Worm (Caenorhabditis elegans) whole organism, mixed stage, embryonic: ENCODE results near the gene swd-2.2.

Experiments
- M03D4.4 ChIP-seq: sonication (generic microtip); optimal IDR thresholded peaks from 2 replicates; lab custom pipeline; 2017; ENCODE audit warnings: mild to moderate bottlenecking, missing genetic modification characterization, missing compliant biosample characterization
- bed-3 ChIP-seq: fragments of 200-800 bp; sonication (Bioruptor generic); optimal IDR thresholded peaks from 3 replicates; lab custom pipeline; 2018; ENCODE audit warnings: mild to moderate bottlenecking, missing genetic modification characterization, moderate library complexity, missing compliant biosample characterization
- blmp-1 ChIP-seq: fragments of 150-350 bp; optimal IDR thresholded peaks from 2 replicates; lab custom pipeline; 2014; ENCODE audit warnings: missing biosample characterization, missing genetic modification characterization
- ceh-39 ChIP-seq: fragments of 150-350 bp; optimal IDR thresholded peaks from 2 replicates; lab custom pipeline; 2014; ENCODE audit warnings: missing biosample characterization, missing genetic modification characterization
- ceh-43 ChIP-seq: fragments of 200-800 bp; sonication (Bioruptor generic); optimal IDR thresholded peaks from 2 replicates; lab custom pipeline; 2018; ENCODE audit warnings: mild to moderate bottlenecking, missing genetic modification characterization, moderate library complexity, missing compliant biosample characterization
- ceh-83 ChIP-seq: fragments of 200-800 bp; sonication (Bioruptor generic); optimal IDR thresholded peaks from 2 replicates; lab custom pipeline; 2018; ENCODE audit warnings: mild to moderate bottlenecking, missing genetic modification characterization, missing compliant biosample characterization
- ces-1 ChIP-seq: fragments of 150-350 bp; optimal IDR thresholded peaks from 2 replicates; lab custom pipeline; 2014; ENCODE audit warnings: missing biosample characterization, missing genetic modification reagents, missing genetic modification characterization
- cnd-1 ChIP-seq: fragments of 200-800 bp; sonication (Bioruptor generic); optimal IDR thresholded peaks from 2 replicates; lab custom pipeline; 2018; ENCODE audit warnings: mild to moderate bottlenecking, missing genetic modification characterization, missing compliant biosample characterization
- drap-1 ChIP-seq: fragments of 200-800 bp; sonication (Bioruptor generic); optimal IDR thresholded peaks from 3 replicates; lab custom pipeline; 2018; ENCODE audit warnings: mild to moderate bottlenecking, missing genetic modification characterization, missing compliant biosample characterization
- elt-1 ChIP-seq: sonication (generic microtip); optimal IDR thresholded peaks from 2 replicates; lab custom pipeline; 2017; ENCODE audit warnings: missing genetic modification characterization, mild to moderate bottlenecking, missing compliant biosample characterization, antibody characterized with exemption, moderate library complexity, borderline replicate concordance; ENCODE audit not compliant: insufficient read depth
- elt-3 ChIP-seq: fragments of 150-350 bp; optimal IDR thresholded peaks from 2 replicates; lab custom pipeline; 2014; ENCODE audit warnings: missing biosample characterization, missing genetic modification characterization
- flh-1 ChIP-seq: fragments of 200-800 bp; sonication (Bioruptor generic); optimal IDR thresholded peaks from 2 replicates; lab custom pipeline; 2018; ENCODE audit warnings: mild to moderate bottlenecking, missing genetic modification characterization, moderate library complexity, missing compliant biosample characterization
- ham-2 ChIP-seq: fragments of 200-800 bp; sonication (Bioruptor generic); optimal IDR thresholded peaks from 2 replicates; lab custom pipeline; 2018; ENCODE audit warnings: mild to moderate bottlenecking, missing genetic modification characterization, missing compliant biosample characterization
- hlh-1 ChIP-seq: fragments of 150-350 bp; optimal IDR thresholded peaks from 2 replicates; lab custom pipeline; 2014; ENCODE audit warnings: missing biosample characterization, missing genetic modification reagents, missing genetic modification characterization
- lin-13 ChIP-seq: fragments of 150-350 bp; optimal IDR thresholded peaks from 2 replicates; lab custom pipeline; 2014; ENCODE audit warnings: missing biosample characterization, missing genetic modification characterization
- lin-32 ChIP-seq: fragments of 200-800 bp; sonication (Bioruptor generic); optimal IDR thresholded peaks from 2 replicates; lab custom pipeline; 2018; ENCODE audit warnings: mild to moderate bottlenecking, missing genetic modification characterization, missing compliant biosample characterization
- lsy-2 ChIP-seq: fragments of 150-350 bp; optimal IDR thresholded peaks from 2 replicates; lab custom pipeline; 2014; ENCODE audit warnings: missing biosample characterization, missing genetic modification characterization
- mab-5 ChIP-seq: fragments of 150-350 bp; optimal IDR thresholded peaks from 2 replicates; lab custom pipeline; 2014; ENCODE audit warnings: missing biosample characterization, missing genetic modification characterization
- mep-1 ChIP-seq: fragments of 150-350 bp; optimal IDR thresholded peaks from 2 replicates; lab custom pipeline; 2017; ENCODE audit warnings: missing biosample characterization, missing genetic modification reagents, missing genetic modification characterization, inconsistent platforms
- mls-2 ChIP-seq: sonication (generic microtip); optimal IDR thresholded peaks from 2 replicates; lab custom pipeline; 2016; ENCODE audit warnings: mild to moderate bottlenecking, missing genetic modification characterization, moderate library complexity, missing compliant biosample characterization
- nhr-12 ChIP-seq: fragments of 150-350 bp; optimal IDR thresholded peaks from 2 replicates; lab custom pipeline; 2014; ENCODE audit warnings: missing biosample characterization, missing genetic modification characterization
- nhr-2 ChIP-seq: fragments of 150-350 bp; optimal IDR thresholded peaks from 2 replicates; lab custom pipeline; 2014; ENCODE audit warnings: missing biosample characterization, missing genetic modification characterization
- nhr-237 ChIP-seq: fragments of 150-350 bp; optimal IDR thresholded peaks from 2 replicates; lab custom pipeline; 2014; ENCODE audit warnings: missing biosample characterization, missing genetic modification characterization
- nhr-28 ChIP-seq: fragments of 150-350 bp; optimal IDR thresholded peaks from 2 replicates; lab custom pipeline; 2014; ENCODE audit warnings: missing biosample characterization, missing genetic modification characterization
- nhr-76 ChIP-seq: sonication (generic microtip); optimal IDR thresholded peaks from 2 replicates; lab custom pipeline; 2017; ENCODE audit warnings: missing biosample characterization, missing genetic modification characterization
- pha-4 ChIP-seq: fragments of 150-350 bp; optimal IDR thresholded peaks from 2 replicates; lab custom pipeline; 2018; ENCODE audit warnings: missing biosample characterization, missing genetic modification reagents, missing genetic modification characterization
- sem-2 ChIP-seq: fragments of 200-800 bp; sonication (Bioruptor generic); optimal IDR thresholded peaks from 2 replicates; lab custom pipeline; 2018; ENCODE audit warnings: mild to moderate bottlenecking, missing genetic modification characterization, missing compliant biosample characterization
- snpc-4 ChIP-seq: fragments of 150-350 bp; optimal IDR thresholded peaks from 2 replicates; lab custom pipeline; 2014; ENCODE audit warnings: missing biosample characterization, missing genetic modification characterization
- tbx-8 ChIP-seq: fragments of 200-800 bp; sonication (Bioruptor generic); optimal IDR thresholded peaks from 2 replicates; lab custom pipeline; 2018; ENCODE audit warnings: mild to moderate bottlenecking, missing genetic modification characterization, moderate library complexity, missing compliant biosample characterization
- unc-39 ChIP-seq: fragments of 150-350 bp; optimal IDR thresholded peaks from 2 replicates; lab custom pipeline; 2014; ENCODE audit warnings: missing biosample characterization, missing genetic modification characterization
- unc-62 ChIP-seq: fragments of 150-350 bp; optimal IDR thresholded peaks from 2 replicates; lab custom pipeline; 2014; ENCODE audit warnings: missing biosample characterization, missing genetic modification reagents, missing genetic modification characterization
- zip-8 ChIP-seq: fragments of 150-350 bp; optimal IDR thresholded peaks from 2 replicates; lab custom pipeline; 2014; ENCODE audit warnings: missing biosample characterization, missing genetic modification characterization
- ztf-11 ChIP-seq: fragments of 150-350 bp; optimal IDR thresholded peaks from 2 replicates; lab custom pipeline; 2014; ENCODE audit warnings: missing biosample characterization, missing genetic modification characterization

swd-2.2 gene

DNA sequence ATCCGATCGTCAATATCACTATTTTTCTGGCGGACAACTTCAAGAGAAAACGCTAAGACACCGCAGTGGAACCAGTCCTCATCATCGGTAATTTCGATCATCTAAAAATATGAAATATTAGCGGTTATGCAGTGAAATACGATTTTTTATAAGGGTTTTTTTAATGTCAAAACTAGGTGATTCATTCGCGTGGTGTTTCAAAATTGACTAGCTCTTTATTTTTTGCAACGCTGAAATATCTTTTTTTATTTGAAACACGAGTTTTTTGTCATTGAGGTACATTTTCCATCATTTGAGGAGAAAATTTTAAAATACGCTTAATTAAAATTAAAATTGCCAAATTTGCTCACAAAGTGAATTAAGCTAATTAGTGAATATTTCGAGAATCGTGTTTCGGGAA is 14.7 kb upstream of the swd-2.2 start, which contains the start of gene dsb-3:
TSS of gene dsb-3 (minus strand) at position 101 of the 400 bp plus-strand sequence.
- TF ChIP-seq mep-1 (tag; lab: Kevin White, UChicago): no peak
- TF ChIP-seq sem-2 (GFP tag; lab: Kevin White, UChicago): no peak
- no peak for TF ChIP-seq lin-13 (tag; lab: Kevin White, UChicago)
- TF ChIP-seq lsy-2 (tag; lab: Kevin White, UChicago): no peak
- no peak for TF ChIP-seq unc-62 (GFP tag; lab: Kevin White, UChicago)
- TF ChIP-seq, all 35 proteins: peak for 0

DNA sequence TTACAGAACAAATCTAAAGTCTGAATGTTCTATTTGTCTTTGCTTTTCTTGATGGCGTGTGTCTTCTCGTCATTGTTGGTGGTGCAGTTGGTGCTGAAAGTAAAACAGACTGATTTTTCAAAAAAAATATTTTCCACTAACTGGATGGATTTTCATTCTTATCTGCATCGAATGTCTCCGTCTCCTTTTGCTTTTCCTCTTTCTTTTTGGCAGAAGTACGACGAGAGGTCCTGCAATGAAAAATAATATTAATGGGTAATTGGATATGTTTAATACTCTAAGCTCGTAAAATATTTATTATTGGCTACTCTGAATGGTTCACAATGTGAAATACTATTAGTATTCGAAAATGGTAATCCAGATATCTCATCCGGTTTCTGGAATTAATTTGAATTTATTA is 14.1 kb upstream of the swd-2.2 start, which contains the start of gene del-7:
TSS of gene del-7 (plus strand) at position 301 of the 400 bp plus-strand sequence.
- TF ChIP-seq unc-62 (GFP tag; lab: Kevin White, UChicago): no peak
- no peak for TF ChIP-seq drap-1
- no peak for TF ChIP-seq tbx-8 (GFP tag; lab: Kevin White, UChicago)
- no peak for TF ChIP-seq M03D4.4 (tag; lab: Kevin White, UChicago)
- TF ChIP-seq zip-8 (tag; lab: Kevin White, UChicago): no peak
- TF ChIP-seq ztf-11: no peak
- no peak for TF ChIP-seq nhr-2 (tag; lab: Kevin White, UChicago)
- no peak for TF ChIP-seq mab-5 (tag; lab: Kevin White, UChicago)
- no peak for TF ChIP-seq lsy-2 (tag; lab: Kevin White, UChicago)
- no peak for TF ChIP-seq nhr-237 (tag; lab: Kevin White, UChicago)
- TF ChIP-seq unc-39 (tag; lab: Kevin White, UChicago): no peak
- no peak for TF ChIP-seq lin-32 (GFP tag; lab: Kevin White, UChicago)
- TF ChIP-seq lin-13 (tag; lab: Kevin White, UChicago): no peak
- no peak for TF ChIP-seq ceh-83 (GFP tag; lab: Kevin White, UChicago)
- TF ChIP-seq bed-3 (GFP tag; lab: Kevin White, UChicago): no peak
- no peak for TF ChIP-seq blmp-1 (tag; lab: Kevin White, UChicago)
- TF ChIP-seq nhr-28 (tag; lab: Kevin White, UChicago): no peak
- TF ChIP-seq mls-2 (tag; lab: Kevin White, UChicago): no peak
- TF ChIP-seq ces-1 (GFP tag; lab: Kevin White, UChicago): no peak
- no peak for TF ChIP-seq cnd-1 (tag; lab: Kevin White, UChicago)

DNA sequence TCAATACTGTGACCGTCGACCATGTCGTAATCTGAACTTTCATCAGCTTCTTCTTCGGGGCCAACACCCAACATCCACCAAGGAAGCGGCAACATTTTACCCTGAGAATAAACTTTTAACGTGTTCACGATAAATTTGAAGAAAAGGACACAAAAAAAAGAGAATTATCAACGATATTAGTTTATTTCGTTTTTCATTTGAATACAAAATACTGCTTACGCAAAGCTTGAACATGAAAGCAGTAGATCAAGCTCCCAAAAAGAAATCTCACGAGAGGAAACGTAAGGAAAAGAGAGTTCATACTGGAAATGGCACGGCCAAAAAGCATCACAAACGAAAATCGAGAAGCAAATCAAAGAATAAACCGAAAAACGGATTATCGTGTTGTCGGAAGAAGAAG is 10.5 kb upstream of the swd-2.2 start, which contains the start of the genes C46A5.6 and C46A5.1:
TSS of gene C46A5.6 (minus strand) at position 101 of the 400 bp plus-strand sequence.
TSS of gene C46A5.1 (plus strand) at position 184 of the 400 bp plus-strand sequence.
- TF ChIP-seq hlh-1 (tag; lab: Kevin White, UChicago) (no peak), ces-1 (GFP tag; lab: Kevin White, UChicago) (no peak), cnd-1 (tag; lab: Kevin White, UChicago) (no peak), elt-1 (tag; lab: Kevin White, UChicago) (no peak), ham-2 (GFP tag; lab: Kevin White, UChicago) (no peak), ceh-43 (GFP tag; lab: Kevin White, UChicago) (no peak), snpc-4 (tag; lab: Kevin White, UChicago) (no peak), nhr-2 (tag; lab: Kevin White, UChicago) (no peak), elt-3 (tag; lab: Kevin White, UChicago) (no peak), ceh-39 (no peak), nhr-76 (tag; lab: Kevin White, UChicago) (no peak), M03D4.4 (tag; lab: Kevin White, UChicago) (no peak), ceh-83 (GFP tag; lab: Kevin White, UChicago) (no peak), ztf-11 (no peak), blmp-1 (tag; lab: Kevin White, UChicago) (no peak), nhr-12 (no peak)

DNA sequence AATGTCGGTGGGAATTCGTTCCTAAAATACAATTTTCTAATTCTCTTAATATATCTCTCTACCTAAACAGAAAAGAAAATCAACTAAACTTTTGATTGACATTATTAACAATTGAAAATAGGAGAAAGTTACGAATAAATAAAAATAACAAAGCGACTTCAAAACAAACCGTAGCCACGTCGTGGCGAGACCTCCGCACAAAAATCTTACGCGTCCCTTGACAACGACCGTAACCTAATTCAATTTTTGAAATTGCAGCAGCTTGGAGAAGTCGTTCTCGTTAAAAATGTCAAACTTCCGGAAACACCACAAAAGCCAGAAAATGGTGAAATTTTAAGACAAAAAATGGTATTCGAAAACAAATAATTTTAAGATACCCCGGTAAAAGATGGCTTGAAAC is 9.9 kb upstream of the swd-2.2 start:
- TF ChIP-seq ceh-39 (no peak), zip-8 (tag; lab: Kevin White, UChicago) (no peak), drap-1 (no peak), snpc-4 (tag; lab: Kevin White, UChicago) (no peak), tbx-8 (GFP tag; lab: Kevin White, UChicago) (no peak), lsy-2 (tag; lab: Kevin White, UChicago) (no peak), mep-1 (tag; lab: Kevin White, UChicago) (no peak), unc-62 (GFP tag; lab: Kevin White, UChicago) (no peak), elt-1 (tag; lab: Kevin White, UChicago) (no peak), elt-3 (tag; lab: Kevin White, UChicago) (no peak), pha-4 (tag; lab: Kevin White, UChicago) (no peak), lin-32 (GFP tag; lab: Kevin White, UChicago) (no peak), nhr-12 (no peak), mab-5 (tag; lab: Kevin White, UChicago) (no peak), flh-1 (no peak), ceh-83 (GFP tag; lab: Kevin White, UChicago) (no peak)
